Worm (Caenorhabditis elegans) whole organism, L3 larva: ENCODE data around the gene acr-20.
A peak's percentile ranks its signal among the peaks of the same experiment; 100 is the strongest.

Experiments
- R02D3.7 ChIP-seq: fragments of 150-350 bp; optimal IDR thresholded peaks from 2 replicates; lab custom pipeline; 2014; ENCODE audit warnings: missing biosample characterization, missing genetic modification characterization
- ZK546.5 ChIP-seq: sonication (generic microtip); optimal IDR thresholded peaks from 2 replicates; lab custom pipeline; 2017; ENCODE audit warnings: missing biosample characterization, missing genetic modification characterization
- ama-1 ChIP-seq: fragments of 150-350 bp; optimal IDR thresholded peaks from 2 replicates; lab custom pipeline; 2018
- ceh-16 ChIP-seq: sonication (generic microtip); optimal IDR thresholded peaks from 2 replicates; lab custom pipeline; 2017; ENCODE audit warnings: missing biosample characterization, missing genetic modification characterization
- egl-27 ChIP-seq: sonication (generic microtip); optimal IDR thresholded peaks from 4 replicates; lab custom pipeline; 2017; ENCODE audit warnings: missing biosample characterization, missing genetic modification reagents, missing genetic modification characterization
- elt-1 ChIP-seq: fragments of 150-350 bp; optimal IDR thresholded peaks from 2 replicates; lab custom pipeline; 2014; ENCODE audit warnings: missing biosample characterization, missing genetic modification characterization
- elt-2 ChIP-seq: sonication (generic microtip); optimal IDR thresholded peaks from 2 replicates; lab custom pipeline; 2016; ENCODE audit warnings: missing genetic modification reagents, mild to moderate bottlenecking, missing genetic modification characterization, missing compliant biosample characterization
- elt-3 ChIP-seq, 3 experiments: fragments of 150-350 bp in 1 of 3; sonication (generic microtip) in 2 of 3; optimal IDR thresholded peaks; 2 replicates in 2 of 3; 4 replicates in 1 of 3; lab custom pipeline; 2014 to 2017; ENCODE audit warnings: missing biosample characterization in 3 of 3, missing genetic modification characterization in 3 of 3
- eor-1 ChIP-seq, 2 experiments: fragments of 150-350 bp; optimal IDR thresholded peaks; 2 replicates each; lab custom pipeline; 2014 to 2018; ENCODE audit warnings: missing biosample characterization in 2 of 2, missing genetic modification characterization in 2 of 2
- fkh-10 ChIP-seq: sonication (generic microtip); optimal IDR thresholded peaks from 2 replicates; lab custom pipeline; 2017; ENCODE audit warnings: missing biosample characterization, missing genetic modification reagents, missing genetic modification characterization
- fkh-2 ChIP-seq: fragments of 150-350 bp; optimal IDR thresholded peaks from 2 replicates; lab custom pipeline; 2014; ENCODE audit warnings: missing biosample characterization, missing genetic modification reagents, missing genetic modification characterization
- fos-1 ChIP-seq: fragments of 150-350 bp; optimal IDR thresholded peaks from 2 replicates; lab custom pipeline; 2014; ENCODE audit warnings: missing biosample characterization, missing genetic modification characterization
- lin-39 ChIP-seq: fragments of 150-350 bp; optimal IDR thresholded peaks from 2 replicates; lab custom pipeline; 2018; ENCODE audit warnings: missing biosample characterization, missing genetic modification reagents, missing genetic modification characterization
- lsy-12 ChIP-seq: sonication (generic microtip); optimal IDR thresholded peaks from 2 replicates; lab custom pipeline; 2016; ENCODE audit warnings: mild to moderate bottlenecking, missing genetic modification characterization, missing compliant biosample characterization
- mml-1 ChIP-seq: fragments of 150-350 bp; sonication (generic microtip); optimal IDR thresholded peaks from 3 replicates; lab custom pipeline; 2014; ENCODE audit warnings: missing biosample characterization, missing genetic modification characterization
- nfya-1 ChIP-seq: sonication (generic microtip); optimal IDR thresholded peaks from 2 replicates; lab custom pipeline; 2017; ENCODE audit warnings: missing genetic modification characterization, mild to moderate bottlenecking, missing compliant biosample characterization, antibody characterized with exemption, moderate library complexity; ENCODE audit not compliant: insufficient read depth
- nhr-11 ChIP-seq: fragments of 150-350 bp; optimal IDR thresholded peaks from 2 replicates; lab custom pipeline; 2014; ENCODE audit warnings: missing biosample characterization, missing genetic modification characterization
- nhr-23 ChIP-seq: fragments of 150-350 bp; optimal IDR thresholded peaks from 2 replicates; lab custom pipeline; 2014; ENCODE audit warnings: missing biosample characterization, missing genetic modification reagents, missing genetic modification characterization
- nhr-25 ChIP-seq: sonication (generic microtip); optimal IDR thresholded peaks from 2 replicates; lab custom pipeline; 2017; ENCODE audit warnings: missing biosample characterization, missing genetic modification characterization
- nhr-28 ChIP-seq: fragments of 150-350 bp; optimal IDR thresholded peaks from 2 replicates; lab custom pipeline; 2014; ENCODE audit warnings: missing biosample characterization, missing genetic modification characterization
- nhr-43 ChIP-seq: sonication (generic microtip); optimal IDR thresholded peaks from 2 replicates; lab custom pipeline; 2016; ENCODE audit warnings: mild to moderate bottlenecking, missing genetic modification characterization, missing compliant biosample characterization; ENCODE audit not compliant: poor library complexity, severe bottlenecking
- nhr-67 ChIP-seq: fragments of 150-350 bp; optimal IDR thresholded peaks from 2 replicates; lab custom pipeline; 2014; ENCODE audit warnings: missing biosample characterization, missing genetic modification characterization
- pha-4 ChIP-seq: fragments of 150-350 bp; optimal IDR thresholded peaks from 2 replicates; lab custom pipeline; 2014; ENCODE audit warnings: missing biosample characterization, missing genetic modification reagents, missing genetic modification characterization
- pqm-1 ChIP-seq: fragments of 150-350 bp; optimal IDR thresholded peaks from 2 replicates; lab custom pipeline; 2017; ENCODE audit warnings: missing biosample characterization, missing genetic modification characterization, inconsistent platforms
- sea-2 ChIP-seq: fragments of 150-350 bp; sonication (generic microtip); optimal IDR thresholded peaks from 4 replicates; lab custom pipeline; 2014; ENCODE audit warnings: missing biosample characterization, missing genetic modification reagents, missing genetic modification characterization
- snpc-4 ChIP-seq: fragments of 150-350 bp; optimal IDR thresholded peaks from 2 replicates; lab custom pipeline; 2014; ENCODE audit warnings: missing biosample characterization, missing genetic modification characterization
- tbx-2 ChIP-seq: sonication (generic microtip); optimal IDR thresholded peaks from 2 replicates; lab custom pipeline; 2016; ENCODE audit warnings: mild to moderate bottlenecking, missing genetic modification characterization, missing compliant biosample characterization
- unc-39 ChIP-seq: sonication (generic microtip); optimal IDR thresholded peaks from 4 replicates; lab custom pipeline; 2017; ENCODE audit warnings: missing biosample characterization, missing genetic modification characterization
- ztf-4 ChIP-seq: fragments of 150-350 bp; optimal IDR thresholded peaks from 2 replicates; lab custom pipeline; 2014; ENCODE audit warnings: missing biosample characterization, missing genetic modification characterization

Gene acr-20

ce11 chrII:14413035-14413525, 35.4 kb upstream of the acr-20 start, which contains the start of gene exl-1:
Gene exl-1 (minus strand): TSS chrII:14413475.
- TF ChIP-seq egl-27, result no peak
- TF ChIP-seq fos-1, result no peak
- no peak for TF ChIP-seq nhr-43 (tag; lab: Kevin White, UChicago)
- no peak for TF ChIP-seq fkh-10
- no peak for TF ChIP-seq ama-1 (lab: Kevin White, UChicago)
- no peak for TF ChIP-seq eor-1 (tag; optimal IDR thresholded peaks at IDR 0.05; lab: Kevin White, UChicago)
- TF ChIP-seq nfya-1 (tag; lab: Kevin White, UChicago), result no peak
- no peak for TF ChIP-seq nhr-23 (tag; lab: Kevin White, UChicago)

DNA sequence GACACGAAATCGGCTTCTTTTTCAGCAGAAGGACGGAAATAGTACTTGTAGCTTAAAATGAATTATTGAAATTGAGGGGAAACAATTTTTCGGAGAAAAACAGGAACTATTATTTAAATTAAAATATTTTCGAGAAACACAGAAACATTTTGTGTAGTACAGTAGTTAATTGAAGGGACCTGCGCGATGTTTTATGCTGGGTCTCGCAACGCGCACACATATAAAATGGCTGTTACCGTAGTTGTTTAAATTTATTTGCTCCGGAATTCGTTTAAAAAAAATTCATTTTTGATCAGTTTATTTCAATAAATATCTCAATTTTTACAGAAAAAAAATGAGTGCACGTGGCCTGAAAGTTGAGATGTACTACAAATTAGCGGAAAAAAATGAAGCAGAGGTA, 33.1 kb upstream of the acr-20 start, which contains the start of gene dsb-2:
TSS of gene dsb-2 (plus strand) at position 328 of the 400 bp plus-strand sequence.
- TF ChIP-seq nhr-11, result no peak
- no peak for TF ChIP-seq fkh-10
- TF ChIP-seq lin-39 (tag; lab: Kevin White, UChicago), result no peak

DNA sequence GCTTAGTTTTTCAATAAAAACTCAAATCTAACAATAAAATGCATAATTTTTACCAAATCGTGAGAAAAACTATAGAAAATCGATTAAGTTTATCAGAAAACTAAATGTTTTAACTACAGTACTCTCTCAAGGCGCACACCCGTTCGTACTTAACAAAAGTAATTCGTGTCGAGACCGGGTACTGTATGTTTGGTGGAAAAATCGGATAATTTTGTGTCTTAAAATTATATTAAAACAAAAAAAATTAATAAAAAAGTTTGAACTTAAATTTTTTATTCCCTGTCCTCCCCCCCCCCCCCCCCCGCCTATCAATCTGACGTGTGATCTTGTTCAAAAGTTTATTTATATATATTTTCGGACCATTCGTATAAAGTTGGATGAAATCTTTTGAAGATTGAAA, 30.6 kb upstream of the acr-20 start, which contains the start of gene F26H11.4:
TSS of gene F26H11.4 (plus strand) at position 301 of the 400 bp plus-strand sequence.
- no peak for TF ChIP-seq fkh-2
- no peak for TF ChIP-seq lsy-12 (tag; lab: Kevin White, UChicago)
- no peak for TF ChIP-seq ztf-4 (tag; lab: Kevin White, UChicago)
- TF ChIP-seq pqm-1 (tag; lab: Kevin White, UChicago), result no peak
- no peak for TF ChIP-seq elt-2 (tag; lab: Kevin White, UChicago)
- no peak for TF ChIP-seq tbx-2 (tag; lab: Kevin White, UChicago)

ce11 chrII:14407332-14408270, 29.9 kb upstream of the acr-20 start:
- TF ChIP-seq eor-1 (tag; optimal IDR thresholded peaks at IDR 0.05; lab: Kevin White, UChicago) (no peak), mml-1 (no peak), ztf-4 (tag; lab: Kevin White, UChicago) (peak; percentile 89), nhr-23 (tag; lab: Kevin White, UChicago) (peak; percentile 88), fos-1 (peak; percentile 10), nhr-28 (tag; lab: Kevin White, UChicago) (peak; percentile 34), snpc-4 (tag; lab: Kevin White, UChicago) (peak; percentile 22), nhr-25 (tag; lab: Kevin White, UChicago) (peak; percentile 89), fkh-10 (no peak), nfya-1 (tag; lab: Kevin White, UChicago) (peak; percentile 62), nhr-67 (tag; lab: Kevin White, UChicago) (no peak), elt-1 (tag; lab: Kevin White, UChicago) (no peak), elt-3 (tag; optimal IDR thresholded peaks at IDR 0.05; lab: Kevin White, UChicago) (peak in 1 of 3 experiments; percentile 62), R02D3.7 (tag; lab: Kevin White, UChicago) (no peak), elt-2 (tag; lab: Kevin White, UChicago) (no peak), pha-4 (tag; lab: Kevin White, UChicago) (peak; percentile 37), sea-2 (GFP tag; lab: Kevin White, UChicago) (no peak), fkh-2 (no peak), ama-1 (lab: Kevin White, UChicago) (peak; percentile 98), unc-39 (tag; lab: Kevin White, UChicago) (no peak), ceh-16 (tag; lab: Kevin White, UChicago) (peak; percentile 60), nhr-43 (tag; lab: Kevin White, UChicago) (peak; percentile 77), ZK546.5 (tag; lab: Kevin White, UChicago) (no peak), tbx-2 (tag; lab: Kevin White, UChicago) (peak; percentile 85), nhr-11 (no peak)
